Fruit fly (Drosophila melanogaster): ENCODE data around the gene Itpr.

dm6 chr3R:5523070-5523637 lies 6.2 kb downstream of the Itpr start, which contains the start of the genes CG43845 and Nmdar1:
- no peak for TF ChIP-seq fd85E (GFP tag; optimal IDR thresholded peaks at IDR 0.05)
- TF ChIP-seq CG32006 (GFP tag; optimal IDR thresholded peaks at IDR 0.05) = no peak
- no peak for TF ChIP-seq OdsH (GFP tag; optimal IDR thresholded peaks at IDR 0.05)
- no peak for TF ChIP-seq salr (GFP tag; optimal IDR thresholded peaks at IDR 0.05)
- no peak for TF ChIP-seq Sox102F (GFP tag; optimal IDR thresholded peaks at IDR 0.05)
- TF ChIP-seq Hr4 (GFP tag; optimal IDR thresholded peaks at IDR 0.05) = no peak
- TF ChIP-seq CG8319 (GFP tag; optimal IDR thresholded peaks at IDR 0.05) = no peak
- TF ChIP-seq eg (GFP tag; IDR thresholded peaks at IDR 0.05) = no peak; the same call in 2 of the 3 replicates
- TF ChIP-seq achi (GFP tag; optimal IDR thresholded peaks at IDR 0.05) = no peak
- TF ChIP-seq Sox15 (GFP tag; optimal IDR thresholded peaks at IDR 0.05) = no peak
- no peak for TF ChIP-seq CG16779 (tag; optimal IDR thresholded peaks at IDR 0.05)
